Worm (Caenorhabditis elegans): ENCODE data around the gene klp-19.

- TF ChIP-seq scrt-1 (GFP tag; IDR thresholded peaks at IDR 0.05), result no peak
- no peak for TF ChIP-seq ama-1 (optimal IDR thresholded peaks at IDR 0.05)
- TF ChIP-seq ceh-13 (GFP tag; optimal IDR thresholded peaks at IDR 0.05), result no peak
- TF ChIP-seq hnd-1 (tag; optimal IDR thresholded peaks at IDR 0.05), result no peak
- no peak for TF ChIP-seq ets-7 (tag; optimal IDR thresholded peaks at IDR 0.05)
- TF ChIP-seq aly-1 (tag; optimal IDR thresholded peaks at IDR 0.05), result no peak
- no peak for TF ChIP-seq sea-1 (GFP tag; conservative IDR thresholded peaks at IDR 0.05)
- no peak for TF ChIP-seq pes-1 (GFP tag; IDR thresholded peaks at IDR 0.05)
- TF ChIP-seq hmg-4 (GFP tag; optimal IDR thresholded peaks at IDR 0.05), result no peak
- TF ChIP-seq B0310.2 (tag; optimal IDR thresholded peaks at IDR 0.05), result no peak
- TF ChIP-seq tbx-11 (GFP tag; IDR thresholded peaks at IDR 0.05), result no peak
- no peak for TF ChIP-seq tbx-37 (GFP tag; conservative IDR thresholded peaks at IDR 0.05)
- no peak for TF ChIP-seq hmbx-1 (tag; optimal IDR thresholded peaks at IDR 0.05)
Observed at ce11 chrIII:13343562-13344139, 36.6 kb upstream of the klp-19 start.

Data from whole organism, early embryonic.